Worm (Caenorhabditis elegans): ENCODE results near the gene sra-4.

- TF ChIP-seq him-1 (tag; optimal IDR thresholded peaks at IDR 0.05): no peak
- TF ChIP-seq W03F9.2 (tag; optimal IDR thresholded peaks at IDR 0.05): no peak
- no peak for TF ChIP-seq dao-5 (tag; optimal IDR thresholded peaks at IDR 0.05)
Observed at ce11 chrII:9550718-9551117, 8.0 kb upstream of the sra-4 start, which contains the start of gene sra-6.

All from whole organism, L4/young adult.